Worm (Caenorhabditis elegans) whole organism, young adult: Measurements from ENCODE around the gene ttr-42.

Source experiments
- athp-1 ChIP-seq: sonication (generic microtip); optimal IDR thresholded peaks from 2 replicates; lab custom pipeline; 2017; ENCODE audit warnings: mild to moderate bottlenecking, missing genetic modification characterization, missing compliant biosample characterization
- lin-54 ChIP-seq: fragments of 200-800 bp; sonication (Bioruptor generic); optimal IDR thresholded peaks from 2 replicates; lab custom pipeline; 2018; ENCODE audit warnings: mild to moderate bottlenecking, missing genetic modification characterization, missing compliant biosample characterization
- nfya-1 ChIP-seq: sonication (generic microtip); optimal IDR thresholded peaks from 2 replicates; lab custom pipeline; 2017; ENCODE audit warnings: antibody characterized with exemption, missing compliant biosample characterization, missing genetic modification characterization, borderline replicate concordance; ENCODE audit not compliant: insufficient read depth
- nfyb-1 ChIP-seq: fragments of 200-800 bp; sonication (Bioruptor generic); IDR thresholded peaks from 2 replicates; pipeline ENCODE4 v1.3.6; 2022; ENCODE audit warnings: missing genetic modification reagents, missing genetic modification characterization, missing compliant biosample characterization
- nhr-80 ChIP-seq: sonication (generic microtip); optimal IDR thresholded peaks from 2 replicates; lab custom pipeline; 2016; ENCODE audit warnings: missing genetic modification characterization, missing compliant biosample characterization
- pha-4 ChIP-seq: fragments of 150-350 bp; sonication (generic microtip); optimal IDR thresholded peaks from 2 replicates; lab custom pipeline; 2014; ENCODE audit warnings: missing biosample characterization, missing genetic modification reagents, missing genetic modification characterization
- snpc-4 ChIP-seq, 5 experiments: fragments of 150-350 bp in 1 of 5; sonication (generic microtip) in 4 of 5; optimal IDR thresholded peaks; 2 replicates each; lab custom pipeline; 2014 to 2018; ENCODE audit warnings: missing genetic modification characterization in 5 of 5, missing biosample characterization in 3 of 5, antibody characterized with exemption in 2 of 5, mild to moderate bottlenecking in 2 of 5, missing compliant biosample characterization in 2 of 5, missing genotype in 2 of 5, moderate library complexity in 2 of 5, missing genetic modification reagents in 1 of 5
- unc-62 ChIP-seq: fragments of 150-350 bp; optimal IDR thresholded peaks from 2 replicates; lab custom pipeline; 2014; ENCODE audit warnings: missing biosample characterization, missing genetic modification reagents, missing genetic modification characterization
- ztf-28 ChIP-seq: fragments of 200-800 bp; sonication (Bioruptor generic); IDR thresholded peaks from 2 replicates; pipeline ENCODE4 v1.3.6; 2022; ENCODE audit warnings: missing genetic modification reagents, missing genetic modification characterization, missing compliant biosample characterization

DNA sequence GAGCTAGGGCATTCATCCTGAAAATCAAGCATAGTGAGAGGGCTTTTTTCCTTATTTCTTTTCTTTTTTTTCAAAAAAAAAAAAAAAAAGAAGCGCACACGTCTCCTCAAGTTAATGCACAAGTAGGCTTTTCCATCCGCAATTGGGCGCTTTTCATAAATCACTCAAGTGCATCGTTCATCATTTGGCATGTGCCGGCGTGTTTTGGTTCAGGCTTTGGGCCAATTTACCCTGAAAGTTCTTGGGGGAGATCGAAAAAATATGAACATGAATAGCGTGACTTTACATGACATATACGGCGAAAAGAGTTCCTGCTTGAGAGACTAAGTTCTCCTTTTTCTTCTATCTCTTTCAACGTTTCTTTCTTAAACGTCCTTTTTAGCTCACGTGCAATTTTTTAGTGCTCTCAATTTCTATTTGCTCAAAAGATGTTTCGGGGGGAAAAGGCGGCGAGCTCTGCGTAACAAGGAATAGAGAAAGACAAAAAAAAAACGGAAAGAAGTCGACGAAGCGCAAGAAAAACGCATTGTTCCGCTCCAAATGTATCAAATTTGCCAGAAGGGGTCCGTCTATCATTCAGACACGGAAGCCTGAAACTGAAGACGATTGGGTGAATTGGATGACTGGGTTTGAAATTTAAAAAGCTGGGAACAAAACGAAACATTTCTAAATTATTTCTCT is 23.6 kb downstream of the ttr-42 start:
- TF ChIP-seq pha-4: no peak
- no peak for TF ChIP-seq nfya-1 (tag; lab: Kevin White, UChicago)
- TF ChIP-seq nhr-80 (tag; lab: Kevin White, UChicago): no peak
- TF ChIP-seq snpc-4 (GFP tag; optimal IDR thresholded peaks at IDR 0.05; lab: Kevin White, UChicago): no peak
- no peak for TF ChIP-seq snpc-4 (tag; optimal IDR thresholded peaks at IDR 0.05; lab: Kevin White, UChicago)
- no peak for TF ChIP-seq lin-54 (GFP tag; lab: Kevin White, UChicago)
- no peak for TF ChIP-seq nfyb-1
- no peak for TF ChIP-seq athp-1
- no peak for TF ChIP-seq unc-62 (GFP tag; lab: Kevin White, UChicago)
- TF ChIP-seq ztf-28 (GFP tag; lab: Robert Waterston, UW): no peak
